Fruit fly (Drosophila melanogaster) whole organism, embryonic: Measurements from ENCODE around the gene caz.
A peak's percentile ranks its signal among the peaks of the same experiment; 100 is the strongest.

Source experiments
- ATbp ChIP-seq: fragments of 200-800 bp; sonication (Bioruptor generic); optimal IDR thresholded peaks from 2 replicates; lab custom pipeline; 2017; ENCODE audit warnings: missing biosample characterization, mild to moderate bottlenecking, missing genetic modification characterization, missing genetic modification reagents
- Atf3 ChIP-seq: fragments of 200-800 bp; sonication (Bioruptor generic); optimal IDR thresholded peaks from 3 replicates; lab custom pipeline; 2016; ENCODE audit warnings: missing biosample characterization, missing genetic modification characterization
- CG11093 ChIP-seq: fragments of 200-800 bp; sonication (Bioruptor generic); IDR thresholded peaks from 3 replicates; pipeline ENCODE4 v1.3.6; 2022; ENCODE audit warnings: missing biosample characterization, missing genetic modification characterization
- CG11247 ChIP-seq: fragments of 200-800 bp; sonication (Bioruptor generic); IDR thresholded peaks from 2 replicates; pipeline ENCODE4 v1.3.6; 2022; ENCODE audit warnings: missing biosample characterization, missing genetic modification characterization
- CG12659 ChIP-seq: fragments of 200-800 bp; sonication (Bioruptor generic); optimal IDR thresholded peaks from 3 replicates; lab custom pipeline; 2017; ENCODE audit warnings: mild to moderate bottlenecking, missing biosample characterization, missing genetic modification reagents, missing genetic modification characterization
- CG14710 ChIP-seq: fragments of 200-800 bp; sonication (Bioruptor generic); optimal IDR thresholded peaks from 3 replicates; lab custom pipeline; 2019; ENCODE audit warnings: missing biosample characterization, mild to moderate bottlenecking, missing genetic modification characterization, moderate library complexity
- CG15601 ChIP-seq: fragments of 200-800 bp; sonication (Bioruptor generic); optimal IDR thresholded peaks from 3 replicates; lab custom pipeline; 2019; ENCODE audit warnings: missing biosample characterization, mild to moderate bottlenecking, missing genetic modification characterization, moderate library complexity
- CG17912 ChIP-seq: fragments of 200-800 bp; sonication (Bioruptor generic); optimal IDR thresholded peaks from 2 replicates; lab custom pipeline; 2018; ENCODE audit warnings: missing biosample characterization, mild to moderate bottlenecking, missing genetic modification characterization
- CG18476 ChIP-seq: fragments of 200-800 bp; sonication (Bioruptor generic); optimal IDR thresholded peaks from 2 replicates; lab custom pipeline; 2016; ENCODE audit warnings: missing biosample characterization, mild to moderate bottlenecking, missing genetic modification characterization
- CG32767 ChIP-seq: fragments of 200-800 bp; sonication (Bioruptor generic); IDR thresholded peaks from 2 replicates; pipeline ENCODE4 v1.3.6; 2022; ENCODE audit warnings: missing biosample characterization, missing genetic modification characterization
- CG34422 ChIP-seq: fragments of 200-800 bp; sonication (Bioruptor generic); IDR thresholded peaks from 3 replicates; pipeline ENCODE4 v1.3.6; 2022; ENCODE audit warnings: missing biosample characterization, missing genetic modification characterization
- CG4360 ChIP-seq: fragments of 200-800 bp; sonication (Bioruptor generic); IDR thresholded peaks from 2 replicates; pipeline ENCODE4 v1.3.6; 2022; ENCODE audit warnings: missing biosample characterization, missing genetic modification characterization
- CG5953 ChIP-seq: fragments of 200-800 bp; sonication (Bioruptor generic); IDR thresholded peaks from 2 replicates; pipeline ENCODE4 v1.3.6; 2022; ENCODE audit warnings: missing biosample characterization, missing genetic modification characterization
- CG6654 ChIP-seq: fragments of 200-800 bp; sonication (Bioruptor generic); optimal IDR thresholded peaks from 2 replicates; lab custom pipeline; 2017; ENCODE audit warnings: missing biosample characterization, mild to moderate bottlenecking, missing genetic modification characterization
- CG6791 ChIP-seq: fragments of 200-800 bp; sonication (Bioruptor generic); IDR thresholded peaks from 3 replicates; pipeline ENCODE4 v1.3.6; 2022; ENCODE audit warnings: missing biosample characterization, missing genetic modification characterization; ENCODE audit not compliant: partially characterized antibody
- CG7745 ChIP-seq: fragments of 200-800 bp; sonication (Bioruptor generic); optimal IDR thresholded peaks from 2 replicates; lab custom pipeline; 2018; ENCODE audit warnings: missing biosample characterization, mild to moderate bottlenecking, missing genetic modification characterization, moderate library complexity
- CG8281 ChIP-seq: fragments of 200-800 bp; sonication (Bioruptor generic); optimal IDR thresholded peaks from 2 replicates; lab custom pipeline; 2018; ENCODE audit warnings: missing biosample characterization, mild to moderate bottlenecking, missing genetic modification characterization, moderate library complexity
- Dbx ChIP-seq: fragments of 200-800 bp; sonication (Bioruptor generic); IDR thresholded peaks from 3 replicates; pipeline ENCODE4 v1.3.6; 2022; ENCODE audit warnings: missing biosample characterization, missing genetic modification characterization
- Dip3 ChIP-seq: fragments of 200-800 bp; sonication (Bioruptor generic); optimal IDR thresholded peaks from 3 replicates; lab custom pipeline; 2016; ENCODE audit warnings: missing biosample characterization, missing genetic modification characterization
- Doc2 ChIP-seq: fragments of 200-800 bp; sonication (Bioruptor generic); IDR thresholded peaks from 2 replicates; pipeline ENCODE4 v1.3.6; 2022; ENCODE audit warnings: missing biosample characterization, missing genetic modification characterization
- Ets97D ChIP-seq: fragments of 200-800 bp; sonication (Bioruptor generic); optimal IDR thresholded peaks from 3 replicates; lab custom pipeline; 2016; ENCODE audit warnings: missing biosample characterization, missing genetic modification characterization
- GATAe ChIP-seq: fragments of 200-800 bp; sonication (Bioruptor generic); conservative IDR thresholded peaks from 2 replicates; pipeline ENCODE4 v1.3.6; 2022; ENCODE audit warnings: missing biosample characterization, missing genetic modification characterization
- Gsc ChIP-seq: fragments of 200-800 bp; sonication (Bioruptor generic); IDR thresholded peaks from 2 replicates; pipeline ENCODE4 v1.3.6; 2022; ENCODE audit warnings: missing biosample characterization, missing genetic modification characterization
- Lhr ChIP-seq: fragments of 200-800 bp; sonication (Bioruptor generic); optimal IDR thresholded peaks from 3 replicates; lab custom pipeline; 2017; ENCODE audit warnings: mild to moderate bottlenecking, missing biosample characterization, missing genetic modification reagents, missing genetic modification characterization
- Mad ChIP-seq: fragments of 200-800 bp; sonication (Bioruptor generic); optimal IDR thresholded peaks from 2 replicates; lab custom pipeline; 2016; ENCODE audit warnings: missing biosample characterization, missing genetic modification characterization
- Max ChIP-seq: fragments of 200-800 bp; sonication (Bioruptor generic); optimal IDR thresholded peaks from 2 replicates; lab custom pipeline; 2016; ENCODE audit warnings: missing biosample characterization, mild to moderate bottlenecking, missing genetic modification characterization
- Taf1 ChIP-seq: fragments of 200-800 bp; sonication (Bioruptor generic); IDR thresholded peaks from 2 replicates; pipeline ENCODE4 v1.3.6; 2022; ENCODE audit warnings: missing biosample characterization, missing genetic modification characterization
- al ChIP-seq: fragments of 200-800 bp; sonication (Bioruptor generic); IDR thresholded peaks from 2 replicates; pipeline ENCODE4 v1.3.6; 2022; ENCODE audit warnings: missing biosample characterization, missing genetic modification characterization
- ewg ChIP-seq: fragments of 200-800 bp; sonication (Bioruptor generic); optimal IDR thresholded peaks from 3 replicates; lab custom pipeline; 2017; ENCODE audit warnings: mild to moderate bottlenecking, missing biosample characterization, missing genetic modification reagents, missing genetic modification characterization
- fd64A ChIP-seq: fragments of 200-800 bp; sonication (Bioruptor generic); optimal IDR thresholded peaks from 3 replicates; lab custom pipeline; 2018; ENCODE audit warnings: missing biosample characterization, mild to moderate bottlenecking, missing genetic modification characterization
- fd96Cb ChIP-seq: fragments of 200-800 bp; sonication (Bioruptor generic); optimal IDR thresholded peaks from 2 replicates; lab custom pipeline; 2018; ENCODE audit warnings: missing biosample characterization, mild to moderate bottlenecking, missing genetic modification characterization, moderate library complexity
- grn ChIP-seq: fragments of 200-800 bp; sonication (Bioruptor generic); optimal IDR thresholded peaks from 3 replicates; lab custom pipeline; 2017; ENCODE audit warnings: missing biosample characterization, missing genetic modification characterization
- hth ChIP-seq: fragments of >200 bp; optimal IDR thresholded peaks from 2 replicates; lab custom pipeline; 2017; ENCODE audit warnings: inconsistent platforms
- jing ChIP-seq: fragments of 200-800 bp; sonication (Bioruptor generic); optimal IDR thresholded peaks from 2 replicates; lab custom pipeline; 2018; ENCODE audit warnings: missing biosample characterization, mild to moderate bottlenecking, missing genetic modification characterization
- lilli ChIP-seq: fragments of 200-800 bp; sonication (Bioruptor generic); optimal IDR thresholded peaks from 3 replicates; lab custom pipeline; 2016; ENCODE audit warnings: missing biosample characterization, missing genetic modification characterization
- nerfin-2 ChIP-seq: fragments of 200-800 bp; sonication (Bioruptor generic); IDR thresholded peaks from 2 replicates; pipeline ENCODE4 v1.3.6; 2022; ENCODE audit warnings: missing biosample characterization, missing genetic modification characterization; ENCODE audit not compliant: partially characterized antibody
- org-1 ChIP-seq: fragments of 200-800 bp; sonication (Bioruptor generic); optimal IDR thresholded peaks from 2 replicates; lab custom pipeline; 2017; ENCODE audit warnings: missing biosample characterization, missing genetic modification characterization
- pb ChIP-seq: fragments of 200-800 bp; sonication (Bioruptor generic); optimal IDR thresholded peaks from 3 replicates; lab custom pipeline; 2016; ENCODE audit warnings: missing biosample characterization, missing genetic modification characterization
- pho ChIP-seq: fragments of 200-800 bp; sonication (Bioruptor generic); optimal IDR thresholded peaks from 2 replicates; lab custom pipeline; 2016; ENCODE audit warnings: missing biosample characterization, missing genetic modification characterization
- pros ChIP-seq: fragments of 200-800 bp; sonication (Bioruptor generic); optimal IDR thresholded peaks from 3 replicates; lab custom pipeline; 2019; ENCODE audit warnings: missing biosample characterization, mild to moderate bottlenecking, missing genetic modification characterization, moderate library complexity
- repo ChIP-seq: fragments of 200-800 bp; sonication (Bioruptor generic); optimal IDR thresholded peaks from 2 replicates; lab custom pipeline; 2016; ENCODE audit warnings: missing biosample characterization, missing genetic modification characterization
- scrt ChIP-seq: fragments of 200-800 bp; sonication (Bioruptor generic); optimal IDR thresholded peaks from 2 replicates; lab custom pipeline; 2018; ENCODE audit warnings: missing biosample characterization, mild to moderate bottlenecking, missing genetic modification characterization, moderate library complexity
- sd ChIP-seq: fragments of 200-800 bp; sonication (Bioruptor generic); optimal IDR thresholded peaks from 3 replicates; lab custom pipeline; 2018; ENCODE audit warnings: missing biosample characterization, mild to moderate bottlenecking, missing genetic modification characterization, moderate library complexity
- so ChIP-seq: fragments of 200-800 bp; sonication (Bioruptor generic); IDR thresholded peaks from 3 replicates; pipeline ENCODE4 v1.3.6; 2022; ENCODE audit warnings: missing biosample characterization, missing genetic modification characterization
- sob ChIP-seq: fragments of 200-800 bp; sonication (Bioruptor generic); IDR thresholded peaks from 2 replicates; pipeline ENCODE4 v1.3.6; 2022; ENCODE audit warnings: missing biosample characterization, missing genetic modification characterization
- sr ChIP-seq: fragments of 200-800 bp; sonication (Bioruptor generic); IDR thresholded peaks from 3 replicates; pipeline ENCODE4 v1.3.6; 2022; ENCODE audit warnings: missing biosample characterization, missing genetic modification characterization
- stc ChIP-seq: fragments of 200-800 bp; sonication (Bioruptor generic); IDR thresholded peaks from 2 replicates; pipeline ENCODE4 v1.3.6; 2022; ENCODE audit warnings: missing biosample characterization, missing genetic modification characterization
- tio ChIP-seq: fragments of 200-800 bp; sonication (Bioruptor generic); optimal IDR thresholded peaks from 2 replicates; lab custom pipeline; 2017; ENCODE audit warnings: missing biosample characterization, missing genetic modification characterization, inconsistent platforms
- trh ChIP-seq: fragments of 200-800 bp; sonication (Bioruptor generic); optimal IDR thresholded peaks from 2 replicates; lab custom pipeline; 2016; ENCODE audit warnings: missing biosample characterization, missing genetic modification characterization
- vvl ChIP-seq: fragments of 200-800 bp; sonication (Bioruptor generic); IDR thresholded peaks from 2 replicates; pipeline ENCODE4 v1.3.6; 2022; ENCODE audit warnings: missing biosample characterization, missing genetic modification characterization
- wdn ChIP-seq: fragments of 200-800 bp; sonication (Bioruptor generic); IDR thresholded peaks from 2 replicates; pipeline ENCODE4 v1.3.6; 2022; ENCODE audit warnings: missing biosample characterization, missing genetic modification characterization

Gene caz

dm6 chrX:16335107-16335642, 46.6 kb downstream of the caz start (continued):
- TF ChIP-seq CG7745, result no peak
- peak; percentile 26 for TF ChIP-seq Atf3 (GFP tag; lab: Kevin White, UChicago)
- peak; percentile 57 for TF ChIP-seq Mad (GFP tag; lab: Kevin White, UChicago)
- peak; percentile 23 for TF ChIP-seq CG8281 (tag; lab: Kevin White, UChicago)
- peak; percentile 62 for TF ChIP-seq Dip3 (GFP tag; lab: Kevin White, UChicago)
- TF ChIP-seq pb, result peak; percentile 37
- TF ChIP-seq GATAe (GFP tag; lab: Robert Waterston, UW), result no peak
- TF ChIP-seq vvl (GFP tag; lab: Robert Waterston, UW), result peak; percentile 90
- peak; percentile 60 for TF ChIP-seq Max (GFP tag; lab: Kevin White, UChicago)
- peak; percentile 34 for TF ChIP-seq CG14710 (tag; lab: Kevin White, UChicago)
- no peak for TF ChIP-seq Doc2 (GFP tag; lab: Robert Waterston, UW)
- TF ChIP-seq CG12659 (GFP tag; lab: Kevin White, UChicago), result peak; percentile 78
- TF ChIP-seq CG18476, result peak; percentile 52
- peak; percentile 74 for TF ChIP-seq sob
- TF ChIP-seq CG6791, result no peak
- TF ChIP-seq hth (lab: Kevin White, UChicago), result no peak
- peak; percentile 29 for TF ChIP-seq ATbp (GFP tag; lab: Kevin White, UChicago)
- peak; percentile 87 for TF ChIP-seq lilli (GFP tag; lab: Kevin White, UChicago)
- peak; percentile 54 for TF ChIP-seq org-1 (GFP tag; lab: Kevin White, UChicago)
- TF ChIP-seq trh, result peak; percentile 52
- TF ChIP-seq ewg, result peak; percentile 40
- TF ChIP-seq CG32767 (GFP tag; lab: Robert Waterston, UW), result peak; percentile 57
- TF ChIP-seq al (GFP tag; lab: Robert Waterston, UW), result peak; percentile 75
- no peak for TF ChIP-seq Lhr (GFP tag; lab: Kevin White, UChicago)
- peak; percentile 46 for TF ChIP-seq CG6654 (GFP tag; lab: Kevin White, UChicago)
- TF ChIP-seq pros (GFP tag; lab: Kevin White, UChicago), result peak; percentile 86
- TF ChIP-seq Dbx, result peak; percentile 78
- peak; percentile 24; the same call in 1 of the 3 replicates for TF ChIP-seq CG11093 (GFP tag; lab: Robert Waterston, UW)
- TF ChIP-seq stc (GFP tag; lab: Robert Waterston, UW), result peak; percentile 83
- no peak for TF ChIP-seq CG11247 (GFP tag; lab: Robert Waterston, UW)
- peak; percentile 49 for TF ChIP-seq scrt
- TF ChIP-seq Taf1 (GFP tag; lab: Robert Waterston, UW), result no peak
- no peak for TF ChIP-seq grn (GFP tag; lab: Kevin White, UChicago)
- TF ChIP-seq CG34422 (GFP tag; lab: Robert Waterston, UW), result peak; percentile 84
- TF ChIP-seq pho (GFP tag; lab: Kevin White, UChicago), result peak; percentile 77
- no peak; the same call in 2 of the 3 replicates for TF ChIP-seq sr (GFP tag; lab: Robert Waterston, UW)
- peak; percentile 71 for TF ChIP-seq wdn
- TF ChIP-seq CG4360 (GFP tag; lab: Robert Waterston, UW), result 0 out of 2 replicates have a peak, but pooled peaks have one; percentile 38
- TF ChIP-seq CG15601 (tag; lab: Kevin White, UChicago), result peak; percentile 21
- TF ChIP-seq jing, result no peak
- peak; percentile 58 for TF ChIP-seq fd96Cb (tag; lab: Kevin White, UChicago)
- peak; percentile 39 for TF ChIP-seq Ets97D (GFP tag; lab: Kevin White, UChicago)
- no peak for TF ChIP-seq CG17912 (GFP tag; lab: Kevin White, UChicago)
- TF ChIP-seq so, result peak; percentile 86
- TF ChIP-seq CG5953 (GFP tag; lab: Robert Waterston, UW), result peak; percentile 64
- TF ChIP-seq repo (GFP tag; lab: Kevin White, UChicago), result peak; percentile 44
- TF ChIP-seq fd64A, result no peak
- TF ChIP-seq sd (tag; lab: Kevin White, UChicago), result no peak
- no peak for TF ChIP-seq nerfin-2 (GFP tag; lab: Robert Waterston, UW)
- TF ChIP-seq tio, result peak; percentile 76
- no peak for TF ChIP-seq Gsc (GFP tag; lab: Robert Waterston, UW)
